Fruit fly (Drosophila melanogaster) whole organism, embryonic: ENCODE results near the gene tbrd-1.

ENCODE experiments used
- Abd-B ChIP-seq: fragments of 200-800 bp; sonication (Bioruptor generic); optimal IDR thresholded peaks from 2 replicates; lab custom pipeline; 2018; ENCODE audit warnings: missing biosample characterization, mild to moderate bottlenecking, missing genetic modification characterization, moderate library complexity
- CG10209 ChIP-seq: fragments of 200-800 bp; sonication (Bioruptor generic); optimal IDR thresholded peaks from 3 replicates; lab custom pipeline; 2017; ENCODE audit warnings: missing biosample characterization, mild to moderate bottlenecking, missing genetic modification characterization, missing genetic modification reagents
- CG10366 ChIP-seq: fragments of 200-800 bp; sonication (Bioruptor generic); IDR thresholded peaks from 2 replicates; pipeline ENCODE4 v1.3.6; 2022; ENCODE audit warnings: missing biosample characterization, missing genetic modification characterization
- CG10431 ChIP-seq: fragments of 200-800 bp; sonication (Bioruptor generic); optimal IDR thresholded peaks from 3 replicates; lab custom pipeline; 2018; ENCODE audit warnings: missing biosample characterization, mild to moderate bottlenecking, missing genetic modification characterization
- CG10959 ChIP-seq: fragments of 200-800 bp; sonication (Bioruptor generic); IDR thresholded peaks from 2 replicates; pipeline ENCODE4 v1.3.6; 2022; ENCODE audit warnings: missing biosample characterization, missing genetic modification characterization
- CG10979 ChIP-seq: fragments of 200-800 bp; sonication (Bioruptor generic); optimal IDR thresholded peaks from 2 replicates; lab custom pipeline; 2018; ENCODE audit warnings: missing biosample characterization, mild to moderate bottlenecking, missing genetic modification characterization, moderate library complexity
- CG13123 ChIP-seq: fragments of 200-800 bp; sonication (Bioruptor generic); optimal IDR thresholded peaks from 2 replicates; lab custom pipeline; 2016; ENCODE audit warnings: missing biosample characterization, missing genetic modification characterization
- CG13775 ChIP-seq: fragments of 200-800 bp; sonication (Bioruptor generic); optimal IDR thresholded peaks from 3 replicates; lab custom pipeline; 2017; ENCODE audit warnings: missing biosample characterization, mild to moderate bottlenecking, missing genetic modification characterization
- CG14860 ChIP-seq: fragments of 200-800 bp; sonication (Bioruptor generic); IDR thresholded peaks from 3 replicates; pipeline ENCODE4 v1.3.6; 2022; ENCODE audit warnings: missing biosample characterization, missing genetic modification characterization; ENCODE audit not compliant: partially characterized antibody
- CG17361 ChIP-seq: fragments of 200-800 bp; sonication (Bioruptor generic); IDR thresholded peaks from 3 replicates; pipeline ENCODE4 v1.3.6; 2022; ENCODE audit warnings: missing biosample characterization, missing genetic modification characterization
- CG17385 ChIP-seq: fragments of 200-800 bp; sonication (Bioruptor generic); optimal IDR thresholded peaks from 3 replicates; lab custom pipeline; 2018; ENCODE audit warnings: missing biosample characterization, mild to moderate bottlenecking, missing genetic modification characterization
- CG1792 ChIP-seq: fragments of 200-800 bp; sonication (Bioruptor generic); optimal IDR thresholded peaks from 2 replicates; lab custom pipeline; 2016; ENCODE audit warnings: missing biosample characterization, missing genetic modification characterization
- CG18011 ChIP-seq: fragments of 200-800 bp; sonication (Bioruptor generic); optimal IDR thresholded peaks from 2 replicates; lab custom pipeline; 2017; ENCODE audit warnings: missing biosample characterization, missing genetic modification characterization, mild to moderate bottlenecking, moderate library complexity, missing genotype
- CG18619 ChIP-seq: fragments of 200-800 bp; sonication (Bioruptor generic); optimal IDR thresholded peaks from 3 replicates; lab custom pipeline; 2017; ENCODE audit warnings: missing biosample characterization, mild to moderate bottlenecking, missing genetic modification characterization
- CG2889 ChIP-seq: fragments of 200-800 bp; sonication (Bioruptor generic); IDR thresholded peaks from 3 replicates; pipeline ENCODE4 v1.3.6; 2022; ENCODE audit warnings: missing biosample characterization, missing genetic modification characterization
- CG30431 ChIP-seq: fragments of 200-800 bp; sonication (Bioruptor generic); optimal IDR thresholded peaks from 2 replicates; lab custom pipeline; 2017; ENCODE audit warnings: missing biosample characterization, missing genetic modification characterization
- CG34224 ChIP-seq: fragments of 200-800 bp; sonication (Bioruptor generic); IDR thresholded peaks from 3 replicates; pipeline ENCODE4 v1.3.6; 2022; ENCODE audit warnings: missing biosample characterization, missing genetic modification characterization; ENCODE audit not compliant: partially characterized antibody
- CG3838 ChIP-seq: fragments of 200-800 bp; sonication (Bioruptor generic); optimal IDR thresholded peaks from 3 replicates; lab custom pipeline; 2016; ENCODE audit warnings: missing biosample characterization, missing genetic modification characterization
- CG3847 ChIP-seq: fragments of 200-800 bp; sonication (Bioruptor generic); IDR thresholded peaks from 2 replicates; pipeline ENCODE4 v1.3.6; 2022; ENCODE audit warnings: missing biosample characterization, missing genetic modification characterization
- CG6689 ChIP-seq: fragments of 200-800 bp; sonication (Bioruptor generic); IDR thresholded peaks from 2 replicates; pipeline ENCODE4 v1.3.6; 2022; ENCODE audit warnings: missing biosample characterization, missing genetic modification characterization
- CG8388 ChIP-seq: fragments of 200-800 bp; sonication (Bioruptor generic); optimal IDR thresholded peaks from 2 replicates; lab custom pipeline; 2019; ENCODE audit warnings: missing biosample characterization, mild to moderate bottlenecking, missing genetic modification characterization, moderate library complexity
- CG9727 ChIP-seq: fragments of 200-800 bp; sonication (Bioruptor generic); optimal IDR thresholded peaks from 3 replicates; lab custom pipeline; 2017; ENCODE audit warnings: missing biosample characterization, mild to moderate bottlenecking, missing genetic modification characterization
- Chrac-16 ChIP-seq: fragments of 200-800 bp; sonication (Bioruptor generic); optimal IDR thresholded peaks from 3 replicates; lab custom pipeline; 2016; ENCODE audit warnings: missing biosample characterization, missing genetic modification characterization
- Ets65A ChIP-seq: fragments of 200-800 bp; sonication (Bioruptor generic); peaks from one replicate; lab custom pipeline; 2016; ENCODE audit warnings: missing biosample characterization, missing genetic modification characterization
- H15 ChIP-seq: fragments of 200-800 bp; sonication (Bioruptor generic); IDR thresholded peaks from 3 replicates; pipeline ENCODE4 v1.3.6; 2022; ENCODE audit warnings: missing biosample characterization, missing genetic modification characterization
- Lhr ChIP-seq: fragments of 200-800 bp; sonication (Bioruptor generic); optimal IDR thresholded peaks from 3 replicates; lab custom pipeline; 2017; ENCODE audit warnings: mild to moderate bottlenecking, missing biosample characterization, missing genetic modification reagents, missing genetic modification characterization
- Mes4 ChIP-seq: fragments of 200-800 bp; sonication (Bioruptor generic); optimal IDR thresholded peaks from 2 replicates; lab custom pipeline; 2016; ENCODE audit warnings: missing biosample characterization, missing genetic modification characterization
- Neu2 ChIP-seq: fragments of 200-800 bp; sonication (Bioruptor generic); optimal IDR thresholded peaks from 3 replicates; lab custom pipeline; 2016; ENCODE audit warnings: missing biosample characterization, missing genetic modification characterization, borderline replicate concordance
- Pdp1 ChIP-seq, 2 experiments: fragments of 200-800 bp; sonication (Bioruptor generic); optimal IDR thresholded peaks; 3 replicates each; lab custom pipeline; 2016; ENCODE audit warnings: missing biosample characterization in 2 of 2, missing genetic modification characterization in 2 of 2, mild to moderate bottlenecking in 1 of 2, moderate library complexity in 1 of 2
- Sox100B ChIP-seq: fragments of 200-800 bp; sonication (Bioruptor generic); optimal IDR thresholded peaks from 3 replicates; lab custom pipeline; 2018; ENCODE audit warnings: missing biosample characterization, mild to moderate bottlenecking, missing genetic modification characterization
- cato ChIP-seq: fragments of 200-800 bp; sonication (Bioruptor generic); optimal IDR thresholded peaks from 2 replicates; lab custom pipeline; 2016; ENCODE audit warnings: missing biosample characterization, missing genetic modification characterization, borderline replicate concordance
- ci ChIP-seq: fragments of 200-800 bp; sonication (Bioruptor generic); IDR thresholded peaks from 3 replicates; pipeline ENCODE4 v1.3.6; 2022; ENCODE audit warnings: missing biosample characterization, missing genetic modification characterization
- corto ChIP-seq: fragments of 200-800 bp; sonication (Bioruptor generic); optimal IDR thresholded peaks from 2 replicates; lab custom pipeline; 2016; ENCODE audit warnings: missing biosample characterization, mild to moderate bottlenecking, missing genetic modification characterization, moderate library complexity
- crol ChIP-seq: fragments of 200-800 bp; sonication (Bioruptor generic); IDR thresholded peaks from 2 replicates; pipeline ENCODE4 v1.3.6; 2022; ENCODE audit warnings: missing biosample characterization, missing genetic modification characterization
- disco-r ChIP-seq: fragments of 200-800 bp; sonication (Bioruptor generic); optimal IDR thresholded peaks from 2 replicates; lab custom pipeline; 2016; ENCODE audit warnings: missing biosample characterization, missing genetic modification characterization
- dysf ChIP-seq: fragments of 200-800 bp; sonication (Bioruptor generic); IDR thresholded peaks from 3 replicates; pipeline ENCODE4 v1.3.6; 2022; ENCODE audit warnings: missing biosample characterization, missing genetic modification characterization
- gfzf ChIP-seq: fragments of 200-800 bp; sonication (Bioruptor generic); optimal IDR thresholded peaks from 2 replicates; lab custom pipeline; 2016; ENCODE audit warnings: missing biosample characterization, mild to moderate bottlenecking, missing genetic modification characterization, moderate library complexity
- grn ChIP-seq: fragments of 200-800 bp; sonication (Bioruptor generic); optimal IDR thresholded peaks from 3 replicates; lab custom pipeline; 2017; ENCODE audit warnings: missing biosample characterization, missing genetic modification characterization
- hbn ChIP-seq: fragments of 200-800 bp; sonication (Bioruptor generic); IDR thresholded peaks from 2 replicates; pipeline ENCODE4 v1.3.6; 2022; ENCODE audit warnings: missing biosample characterization, missing genetic modification characterization; ENCODE audit not compliant: partially characterized antibody
- inv ChIP-seq: fragments of 200-800 bp; sonication (Bioruptor generic); IDR thresholded peaks from 2 replicates; pipeline ENCODE4 v1.3.6; 2022; ENCODE audit warnings: missing biosample characterization, missing genetic modification characterization; ENCODE audit not compliant: partially characterized antibody
- nau ChIP-seq: fragments of 200-800 bp; sonication (Bioruptor generic); optimal IDR thresholded peaks from 3 replicates; lab custom pipeline; 2017; ENCODE audit warnings: missing biosample characterization, mild to moderate bottlenecking, missing genetic modification characterization, missing genetic modification reagents
- nerfin-2 ChIP-seq: fragments of 200-800 bp; sonication (Bioruptor generic); IDR thresholded peaks from 2 replicates; pipeline ENCODE4 v1.3.6; 2022; ENCODE audit warnings: missing biosample characterization, missing genetic modification characterization; ENCODE audit not compliant: partially characterized antibody
- nmo ChIP-seq: fragments of 200-800 bp; sonication (Bioruptor generic); optimal IDR thresholded peaks from 2 replicates; lab custom pipeline; 2018; ENCODE audit warnings: missing biosample characterization, mild to moderate bottlenecking, missing genetic modification characterization, moderate library complexity
- pita ChIP-seq: fragments of 200-800 bp; sonication (Bioruptor generic); optimal IDR thresholded peaks from 2 replicates; lab custom pipeline; 2017; ENCODE audit warnings: missing biosample characterization, mild to moderate bottlenecking, missing genetic modification characterization
- salm ChIP-seq: fragments of 200-800 bp; sonication (Bioruptor generic); optimal IDR thresholded peaks from 2 replicates; lab custom pipeline; 2018; ENCODE audit warnings: missing biosample characterization, mild to moderate bottlenecking, missing genetic modification characterization
- sc ChIP-seq, 3 experiments: fragments of >200 bp in 2 of 3; fragments of 200-800 bp in 1 of 3; sonication (Bioruptor generic) in 1 of 3; optimal IDR thresholded peaks; 2 replicates in 2 of 3; 3 replicates in 1 of 3; lab custom pipeline; 2017; ENCODE audit warnings: mild to moderate bottlenecking in 1 of 3, missing biosample characterization in 1 of 3, missing genetic modification characterization in 1 of 3, missing genetic modification reagents in 1 of 3
- sr ChIP-seq: fragments of 200-800 bp; sonication (Bioruptor generic); IDR thresholded peaks from 3 replicates; pipeline ENCODE4 v1.3.6; 2022; ENCODE audit warnings: missing biosample characterization, missing genetic modification characterization
- usp ChIP-seq: fragments of >200 bp; optimal IDR thresholded peaks from 2 replicates; lab custom pipeline; 2017; ENCODE audit warnings: missing biosample characterization, missing genetic modification characterization
- wek ChIP-seq: fragments of 200-800 bp; sonication (Bioruptor generic); optimal IDR thresholded peaks from 3 replicates; lab custom pipeline; 2018; ENCODE audit warnings: missing biosample characterization, mild to moderate bottlenecking, missing genetic modification characterization, moderate library complexity
- yki ChIP-seq: fragments of >200 bp; optimal IDR thresholded peaks from 3 replicates; lab custom pipeline; 2018

Gene tbrd-1

DNA sequence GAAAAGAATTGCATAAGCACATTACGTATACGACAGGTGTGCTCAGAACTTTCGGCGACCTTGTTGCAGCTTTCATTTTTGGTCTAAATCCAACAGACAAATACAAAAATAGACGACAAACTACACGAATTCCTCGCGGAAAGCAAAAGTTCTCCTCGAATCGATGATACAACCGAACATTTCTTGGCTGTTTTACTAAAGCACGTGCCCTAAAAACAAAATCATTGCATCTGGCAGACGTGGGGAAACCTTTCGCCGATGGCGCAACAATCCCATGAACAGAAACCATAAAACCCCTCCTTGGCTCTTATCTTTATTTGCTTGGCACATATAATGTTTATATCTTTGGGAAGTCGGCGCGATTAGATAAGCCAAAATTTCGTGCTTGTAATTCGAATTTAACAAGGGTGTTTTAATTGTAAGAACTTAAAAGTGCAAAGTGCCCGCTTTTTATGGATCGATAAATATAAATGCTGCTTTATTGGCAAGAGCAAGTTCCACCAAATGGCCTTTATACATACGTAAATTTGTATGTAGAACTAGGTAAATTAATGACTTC is 45.3 kb upstream of the tbrd-1 start (continued):
- TF ChIP-seq hbn (GFP tag; lab: Robert Waterston, UW) (no peak), CG10959 (GFP tag; lab: Robert Waterston, UW) (no peak), nmo (GFP tag; lab: Kevin White, UChicago) (no peak), Lhr (GFP tag; lab: Kevin White, UChicago) (no peak), Ets65A (GFP tag; lab: Kevin White, UChicago) (no peak), salm (tag; lab: Kevin White, UChicago) (no peak), CG1792 (no peak), sc (optimal IDR thresholded peaks at IDR 0.05; lab: Kevin White, UChicago) (no peak), sc (GFP tag; optimal IDR thresholded peaks at IDR 0.05; lab: Kevin White, UChicago) (no peak), Sox100B (GFP tag; lab: Kevin White, UChicago) (no peak), CG10979 (tag; lab: Kevin White, UChicago) (no peak), H15 (GFP tag; lab: Robert Waterston, UW) (no peak), nerfin-2 (GFP tag; lab: Robert Waterston, UW) (no peak), CG18619 (GFP tag; lab: Kevin White, UChicago) (no peak), Mes4 (GFP tag; lab: Kevin White, UChicago) (no peak), disco-r (no peak), corto (GFP tag; lab: Kevin White, UChicago) (no peak), CG13123 (no peak), grn (GFP tag; lab: Kevin White, UChicago) (no peak), Abd-B (no peak), Chrac-16 (GFP tag; lab: Kevin White, UChicago) (no peak), CG14860 (GFP tag; lab: Robert Waterston, UW) (no peak), wek (GFP tag; lab: Kevin White, UChicago) (no peak), CG6689 (GFP tag; lab: Robert Waterston, UW) (no peak), crol (GFP tag; lab: Robert Waterston, UW) (no peak), inv (no peak), CG30431 (GFP tag; lab: Kevin White, UChicago) (no peak), ci (GFP tag; lab: Robert Waterston, UW) (no peak), CG10366 (no peak), CG10431 (GFP tag; lab: Kevin White, UChicago) (peak; percentile 9), sr (no peak), pita (no peak), CG8388 (GFP tag; lab: Kevin White, UChicago) (no peak), CG17385 (peak; percentile 28), CG13775 (GFP tag; lab: Kevin White, UChicago) (no peak), CG17361 (GFP tag; lab: Robert Waterston, UW) (no peak), CG9727 (GFP tag; lab: Kevin White, UChicago) (no peak), usp (GFP tag; lab: Kevin White, UChicago) (no peak), Pdp1 (GFP tag; optimal IDR thresholded peaks at IDR 0.05; lab: Kevin White, UChicago) (peak in 1 of 2 experiments; percentile 93), CG2889 (GFP tag; lab: Robert Waterston, UW) (no peak), nau (GFP tag; lab: Kevin White, UChicago) (no peak), CG34224 (GFP tag; lab: Robert Waterston, UW) (no peak), yki (no peak), CG18011 (GFP tag; lab: Kevin White, UChicago) (no peak), cato (GFP tag; lab: Kevin White, UChicago) (no peak), Neu2 (GFP tag; lab: Kevin White, UChicago) (no peak), gfzf (GFP tag; lab: Kevin White, UChicago) (no peak), CG10209 (GFP tag; lab: Kevin White, UChicago) (no peak), dysf (GFP tag; lab: Robert Waterston, UW) (no peak), CG3838 (GFP tag; lab: Kevin White, UChicago) (no peak), CG3847 (GFP tag; lab: Robert Waterston, UW) (no peak)
